Fruit fly (Drosophila melanogaster): ENCODE data around the gene CG42367.
A peak's percentile ranks its signal among the peaks of the same experiment; 100 is the strongest.

CG42367 gene

DNA sequence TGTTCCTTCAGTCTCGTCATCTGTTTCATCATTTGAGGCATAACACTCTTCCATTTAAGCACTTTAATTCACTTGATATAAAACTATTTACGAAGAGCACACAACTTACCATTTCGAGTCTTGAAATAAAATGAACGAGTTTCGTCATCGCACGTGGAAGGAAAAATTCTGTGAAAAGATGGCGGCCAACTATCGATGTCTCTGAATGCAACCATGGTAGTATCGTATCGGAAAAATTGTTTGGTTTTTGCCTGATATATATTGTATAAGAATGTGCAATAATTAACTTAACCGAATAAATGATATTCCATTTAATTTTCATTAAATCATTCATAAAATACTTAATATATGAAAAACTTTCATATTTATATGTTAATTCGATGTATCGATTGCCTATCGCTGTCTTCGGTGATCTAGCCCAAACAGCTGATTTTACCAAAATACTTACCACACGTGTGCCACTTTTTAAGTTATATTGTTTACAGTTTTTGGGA, 35.5 kb upstream of the CG42367 start, which contains the start of gene Bka (continued):
- peak; percentile 93 for TF ChIP-seq CG6791 (GFP tag; IDR thresholded peaks at IDR 0.05; ENCODE audit: partially characterized antibody)
- TF ChIP-seq btn (GFP tag; optimal IDR thresholded peaks at IDR 0.05) = no peak
- TF ChIP-seq ash1 (GFP tag; optimal IDR thresholded peaks at IDR 0.05) = no peak
- TF ChIP-seq BtbVII (GFP tag; optimal IDR thresholded peaks at IDR 0.05) = peak; percentile 48
- TF ChIP-seq wdn (GFP tag; IDR thresholded peaks at IDR 0.05) = peak; percentile 17; the same call in 1 of the 2 replicates
- TF ChIP-seq CG11247 (GFP tag; IDR thresholded peaks at IDR 0.05) = no peak
- TF ChIP-seq Dip3 (GFP tag; optimal IDR thresholded peaks at IDR 0.05) = no peak
- TF ChIP-seq Lim3 (GFP tag; IDR thresholded peaks at IDR 0.05) = no peak
- TF ChIP-seq CG34376 (GFP tag; optimal IDR thresholded peaks at IDR 0.05) = peak; percentile 85
- TF ChIP-seq gt (GFP tag; IDR thresholded peaks at IDR 0.05) = no peak

DNA sequence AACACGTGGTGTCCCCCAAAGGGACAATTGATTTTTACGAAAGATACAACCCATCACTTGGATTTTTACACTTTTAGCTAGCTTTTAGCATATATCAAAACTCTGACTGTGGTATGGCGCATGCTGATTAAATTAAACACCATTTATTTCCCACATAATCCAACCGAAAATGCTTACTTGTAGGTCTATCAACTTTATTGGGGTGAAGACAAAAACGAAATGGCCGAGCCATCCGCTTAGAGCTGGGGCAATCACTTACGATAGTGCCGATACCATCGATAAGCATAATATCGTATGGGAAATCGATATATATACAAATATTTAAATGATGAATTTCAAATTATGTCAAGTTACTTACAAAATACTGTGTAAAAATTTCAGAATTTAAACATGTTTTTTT, 33.1 kb upstream of the CG42367 start, which contains the start of gene RpS2:
RpS2 (minus strand) TSS at position 257 of the 400 bp plus-strand sequence.
- TF ChIP-seq ac (GFP tag; optimal IDR thresholded peaks at IDR 0.05) (peak; percentile 10), maf-S (GFP tag; optimal IDR thresholded peaks at IDR 0.05) (no peak), az2 (GFP tag; optimal IDR thresholded peaks at IDR 0.05) (no peak), Hmx (GFP tag; optimal IDR thresholded peaks at IDR 0.05) (no peak), Aef1 (GFP tag; IDR thresholded peaks at IDR 0.05) (no peak), prd (optimal IDR thresholded peaks at IDR 0.05) (no peak), prd (GFP tag; IDR thresholded peaks at IDR 0.05) (no peak), dan (GFP tag; IDR thresholded peaks at IDR 0.05) (no peak), Atf-2 (GFP tag; optimal IDR thresholded peaks at IDR 0.05) (no peak), Sin3A (optimal IDR thresholded peaks at IDR 0.05) (peak; percentile 10), crc (GFP tag; optimal IDR thresholded peaks at IDR 0.05) (no peak), CG10274 (GFP tag; optimal IDR thresholded peaks at IDR 0.05) (no peak), CG8388 (GFP tag; optimal IDR thresholded peaks at IDR 0.05) (peak; percentile 5), lbe (GFP tag; optimal IDR thresholded peaks at IDR 0.05) (peak; percentile 69), ap (GFP tag; IDR thresholded peaks at IDR 0.05) (no peak), CG7987 (GFP tag; optimal IDR thresholded peaks at IDR 0.05) (peak; percentile 68), chinmo (GFP tag; IDR thresholded peaks at IDR 0.05; ENCODE audit: partially characterized antibody) (peak; percentile 98), CG33213 (GFP tag; optimal IDR thresholded peaks at IDR 0.05) (peak; percentile 39), ara (GFP tag; IDR thresholded peaks at IDR 0.05) (no peak), CG12769 (tag; optimal IDR thresholded peaks at IDR 0.05) (peak; percentile 65), so (GFP tag; IDR thresholded peaks at IDR 0.05) (no peak), CG4282 (GFP tag; optimal IDR thresholded peaks at IDR 0.05) (no peak), ato (GFP tag; IDR thresholded peaks at IDR 0.05; ENCODE audit: partially characterized antibody) (peak; percentile 98), gfzf (GFP tag; optimal IDR thresholded peaks at IDR 0.05) (peak; percentile 18), bowl (GFP tag; IDR thresholded peaks at IDR 0.05) (no peak), gcm (GFP tag; optimal IDR thresholded peaks at IDR 0.05) (peak; percentile 53), sqz (GFP tag; optimal IDR thresholded peaks at IDR 0.05) (peak; percentile 46), Xrp1 (GFP tag; IDR thresholded peaks at IDR 0.05) (no peak), disco-r (GFP tag; optimal IDR thresholded peaks at IDR 0.05) (peak; percentile 7), CkIIα-i1 (GFP tag; IDR thresholded peaks at IDR 0.05) (no peak), amos (GFP tag; IDR thresholded peaks at IDR 0.05; ENCODE audit: partially characterized antibody) (peak; percentile 100), sisA (GFP tag; IDR thresholded peaks at IDR 0.05) (no peak), bab2 (GFP tag; optimal IDR thresholded peaks at IDR 0.05) (no peak), CG13123 (GFP tag; optimal IDR thresholded peaks at IDR 0.05) (peak; percentile 36), C15 (GFP tag; IDR thresholded peaks at IDR 0.05) (no peak), Usf (GFP tag; optimal IDR thresholded peaks at IDR 0.05) (no peak), Oaz (GFP tag; IDR thresholded peaks at IDR 0.05) (no peak), Bdp1 (GFP tag; optimal IDR thresholded peaks at IDR 0.05) (no peak), cas (GFP tag; IDR thresholded peaks at IDR 0.05) (peak; percentile 51; the same call in 1 of the 2 replicates), Dip3 (GFP tag; optimal IDR thresholded peaks at IDR 0.05) (no peak), CG6765 (GFP tag; optimal IDR thresholded peaks at IDR 0.05) (no peak), CG11695 (GFP tag; IDR thresholded peaks at IDR 0.05) (no peak), Mrtf (GFP tag; IDR thresholded peaks at IDR 0.05) (no peak)

Data from whole organism, embryonic.